Worm (Caenorhabditis elegans) whole organism, early embryonic: Measurements from ENCODE around the gene saeg-2.

Source experiments
- F13C5.2 ChIP-seq: sonication (generic microtip); optimal IDR thresholded peaks from 2 replicates; lab custom pipeline; 2017; ENCODE audit warnings: mild to moderate bottlenecking, missing genetic modification characterization, inconsistent platforms, missing compliant biosample characterization
- aly-1 ChIP-seq: sonication (generic microtip); optimal IDR thresholded peaks from 2 replicates; lab custom pipeline; 2016; ENCODE audit warnings: missing genetic modification characterization, missing compliant biosample characterization
- ama-1 ChIP-seq: fragments of 150-350 bp; optimal IDR thresholded peaks from 2 replicates; lab custom pipeline; 2014
- ceh-13 ChIP-seq: fragments of 200-800 bp; sonication (Bioruptor generic); optimal IDR thresholded peaks from 2 replicates; lab custom pipeline; 2018; ENCODE audit warnings: mild to moderate bottlenecking, missing genetic modification characterization, missing compliant biosample characterization
- ceh-36 ChIP-seq: sonication (generic microtip); optimal IDR thresholded peaks from 2 replicates; lab custom pipeline; 2016; ENCODE audit warnings: missing genetic modification characterization, inconsistent platforms, missing compliant biosample characterization
- ets-7 ChIP-seq: sonication (generic microtip); optimal IDR thresholded peaks from 2 replicates; lab custom pipeline; 2016; ENCODE audit warnings: missing genotype, missing genetic modification characterization, missing compliant biosample characterization
- flt-1 ChIP-seq: fragments of 200-800 bp; sonication (Bioruptor generic); IDR thresholded peaks from 2 replicates; pipeline ENCODE4 v1.3.6; 2022; ENCODE audit warnings: missing genetic modification characterization, missing compliant biosample characterization
- pes-1 ChIP-seq: fragments of 200-800 bp; sonication (Bioruptor generic); IDR thresholded peaks from 2 replicates; pipeline ENCODE4 v1.3.6; 2022; ENCODE audit warnings: missing genetic modification reagents, missing genetic modification characterization, missing compliant biosample characterization
- scrt-1 ChIP-seq: fragments of 200-800 bp; sonication (Bioruptor generic); IDR thresholded peaks from 2 replicates; pipeline ENCODE4 v1.3.6; 2022; ENCODE audit warnings: missing genetic modification characterization, missing compliant biosample characterization

DNA sequence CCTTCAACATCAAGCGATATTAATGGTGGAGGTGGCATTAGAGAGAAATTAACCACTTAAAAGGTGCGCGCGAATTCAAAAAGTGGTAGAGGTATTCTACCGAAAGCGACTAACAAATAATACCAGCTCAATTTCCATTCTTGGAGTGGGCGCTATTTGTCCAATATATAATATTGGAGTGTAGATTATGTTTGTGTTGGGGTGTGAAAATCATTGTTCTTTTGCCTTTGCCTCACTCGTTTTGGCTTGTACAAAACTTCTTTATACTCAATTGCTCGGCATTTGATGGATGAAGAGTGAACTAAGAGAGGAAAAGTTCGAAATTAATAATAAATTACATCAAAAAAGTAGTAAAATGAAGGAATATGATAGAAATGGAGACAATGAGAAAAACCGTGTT lies 9.0 kb upstream of the saeg-2 start, which contains the start of gene T23G5.3:
- no peak for TF ChIP-seq ets-7 (tag; lab: Kevin White, UChicago)
- TF ChIP-seq scrt-1 (GFP tag; lab: Robert Waterston, UW), result no peak
- TF ChIP-seq pes-1 (GFP tag; lab: Robert Waterston, UW), result no peak
- no peak for TF ChIP-seq F13C5.2
- TF ChIP-seq flt-1, result no peak
- TF ChIP-seq ceh-36, result no peak
- no peak for TF ChIP-seq ama-1 (lab: Kevin White, UChicago)
- TF ChIP-seq ceh-13 (GFP tag; lab: Kevin White, UChicago), result no peak
- no peak for TF ChIP-seq aly-1
